Fruit fly (Drosophila melanogaster): Measurements from ENCODE around the gene Dhc1.

Gene Dhc1

DNA sequence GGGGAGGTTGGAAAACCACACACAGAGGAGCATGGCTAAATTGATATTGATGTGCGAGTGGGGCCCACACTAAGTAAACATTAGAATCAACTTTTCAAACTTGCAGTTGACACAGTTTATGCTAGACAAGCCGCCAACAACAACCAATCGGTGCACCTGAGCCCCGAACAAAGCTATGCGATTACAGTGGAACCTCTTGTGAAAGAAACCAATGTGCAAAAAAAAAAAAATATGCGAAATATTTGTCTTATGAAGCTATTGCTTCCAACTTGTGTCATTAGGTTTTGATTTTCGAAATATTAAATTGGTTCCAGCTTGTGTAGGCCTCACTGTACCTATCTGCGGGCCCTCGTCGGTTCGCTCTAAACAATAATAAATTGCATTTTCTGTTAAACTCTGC is 56.1 kb downstream of the Dhc1 start:
- no peak for TF ChIP-seq EcR (GFP tag; optimal IDR thresholded peaks at IDR 0.05)
- no peak for TF ChIP-seq usp (GFP tag; optimal IDR thresholded peaks at IDR 0.05)
- no peak for TF ChIP-seq CG8478 (optimal IDR thresholded peaks at IDR 0.05)
- TF ChIP-seq pan (optimal IDR thresholded peaks at IDR 0.05), result no peak
- TF ChIP-seq Dll (optimal IDR thresholded peaks at IDR 0.05), result no peak
- no peak for TF ChIP-seq psq (optimal IDR thresholded peaks at IDR 0.05)

DNA sequence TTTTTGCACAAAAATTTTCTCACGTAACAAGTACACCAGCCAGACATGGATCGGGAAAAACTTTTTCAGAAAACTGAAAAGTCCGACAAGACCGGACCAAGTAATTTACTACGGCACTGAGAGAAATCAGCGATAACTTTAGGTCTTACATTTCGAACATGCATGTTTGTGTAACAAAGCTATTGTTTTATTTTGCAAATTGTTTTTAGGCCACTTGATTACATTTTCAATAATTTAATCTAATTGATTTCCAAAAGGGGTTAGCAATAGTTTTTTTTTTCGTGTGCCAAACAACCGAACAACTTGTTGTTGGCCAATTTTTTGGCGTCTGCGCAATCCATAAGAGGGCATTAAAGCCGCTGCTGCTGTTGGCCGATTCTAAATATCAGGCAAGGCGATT is 61.3 kb downstream of the Dhc1 start:
- TF ChIP-seq EcR (GFP tag; optimal IDR thresholded peaks at IDR 0.05) (no peak), psq (optimal IDR thresholded peaks at IDR 0.05) (no peak), CG8478 (optimal IDR thresholded peaks at IDR 0.05) (no peak), Dll (optimal IDR thresholded peaks at IDR 0.05) (no peak), pan (optimal IDR thresholded peaks at IDR 0.05) (no peak), usp (GFP tag; optimal IDR thresholded peaks at IDR 0.05) (no peak)

DNA sequence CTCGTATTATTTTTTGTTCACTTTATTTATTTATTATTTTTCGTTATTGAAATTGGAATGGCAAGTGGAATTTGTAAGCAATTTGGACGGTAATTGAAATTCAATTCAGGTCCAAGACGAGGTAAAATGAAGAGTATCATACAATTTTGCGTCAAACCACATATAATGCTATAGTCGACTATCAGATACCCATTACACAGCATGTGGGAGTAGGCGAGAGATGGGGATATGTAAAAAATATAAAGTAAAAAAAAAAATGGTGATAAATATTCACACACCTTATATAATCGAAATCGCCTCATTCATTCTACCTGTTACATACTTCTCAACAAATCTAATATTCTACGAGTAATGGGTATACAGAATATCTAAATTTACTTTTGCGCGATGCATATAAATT is 62.2 kb downstream of the Dhc1 start:
- TF ChIP-seq Dll (optimal IDR thresholded peaks at IDR 0.05), result no peak
- TF ChIP-seq usp (GFP tag; optimal IDR thresholded peaks at IDR 0.05), result no peak

DNA sequence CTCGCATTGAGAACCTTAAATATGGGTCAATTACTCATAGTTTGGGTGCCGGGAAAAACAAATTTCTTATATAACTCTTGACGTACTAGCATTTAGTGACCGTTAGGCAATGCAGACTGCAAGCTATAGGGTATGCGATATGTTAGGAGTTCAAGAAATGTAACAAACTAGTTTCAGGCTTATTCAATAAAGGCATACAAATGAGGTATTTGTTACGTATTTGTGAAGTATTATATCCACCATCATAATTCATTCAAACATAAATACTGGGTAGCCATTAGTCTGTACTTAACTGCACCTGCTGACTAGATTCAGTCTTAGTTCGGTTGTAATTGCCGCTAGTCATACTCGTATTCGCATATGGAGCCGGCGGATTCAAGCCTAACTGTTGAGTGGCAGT is 66.2 kb downstream of the Dhc1 start:
- TF ChIP-seq CG8478 (optimal IDR thresholded peaks at IDR 0.05) (no peak), psq (optimal IDR thresholded peaks at IDR 0.05) (no peak), usp (GFP tag; optimal IDR thresholded peaks at IDR 0.05) (no peak), EcR (GFP tag; optimal IDR thresholded peaks at IDR 0.05) (no peak), Dll (optimal IDR thresholded peaks at IDR 0.05) (no peak), pan (optimal IDR thresholded peaks at IDR 0.05) (no peak)

DNA sequence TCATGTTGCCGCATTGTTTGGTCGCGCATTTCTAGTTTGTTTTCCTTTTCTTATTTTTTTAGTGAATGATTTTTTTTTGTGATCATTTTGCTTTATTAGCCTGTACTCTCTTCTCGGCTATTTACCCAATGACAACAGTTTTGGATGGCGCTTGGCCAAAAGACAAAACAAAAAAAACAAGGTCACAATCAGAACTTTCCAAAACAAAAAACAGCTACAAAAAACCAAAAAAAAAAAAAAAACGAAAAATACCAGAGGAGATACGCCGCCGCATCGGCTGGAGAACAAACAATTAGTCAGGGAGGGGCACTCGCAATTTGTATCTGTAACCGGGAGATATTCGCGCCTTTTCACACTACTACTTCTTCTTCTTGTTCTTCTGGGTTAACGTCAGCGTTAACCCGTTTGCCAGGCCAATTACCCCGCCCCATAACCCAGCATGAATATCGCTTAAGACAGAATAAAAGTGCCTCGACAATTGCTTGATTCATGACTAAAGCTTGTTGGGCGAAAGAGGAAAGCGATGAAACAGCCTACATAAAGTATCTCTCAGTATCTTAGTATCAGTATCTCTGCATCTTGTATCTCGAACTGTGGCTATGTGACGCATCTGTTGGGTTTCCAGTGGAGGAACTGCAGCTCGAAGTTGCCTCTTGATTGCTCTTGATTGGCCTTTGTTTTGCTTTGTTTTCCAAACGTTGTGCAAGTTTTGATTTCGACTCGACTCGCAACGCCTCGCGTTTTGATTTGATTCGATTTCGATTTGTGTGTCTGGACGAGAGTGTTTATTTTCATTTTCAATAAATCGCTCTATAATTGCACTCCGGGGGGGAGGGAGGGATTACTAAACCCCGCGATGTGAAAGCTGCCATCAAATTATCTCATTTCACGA is 67.3 kb downstream of the Dhc1 start:
- TF ChIP-seq CG8478 (optimal IDR thresholded peaks at IDR 0.05) (no peak), usp (GFP tag; optimal IDR thresholded peaks at IDR 0.05) (no peak), pan (optimal IDR thresholded peaks at IDR 0.05) (no peak), Dll (optimal IDR thresholded peaks at IDR 0.05) (no peak)

DNA sequence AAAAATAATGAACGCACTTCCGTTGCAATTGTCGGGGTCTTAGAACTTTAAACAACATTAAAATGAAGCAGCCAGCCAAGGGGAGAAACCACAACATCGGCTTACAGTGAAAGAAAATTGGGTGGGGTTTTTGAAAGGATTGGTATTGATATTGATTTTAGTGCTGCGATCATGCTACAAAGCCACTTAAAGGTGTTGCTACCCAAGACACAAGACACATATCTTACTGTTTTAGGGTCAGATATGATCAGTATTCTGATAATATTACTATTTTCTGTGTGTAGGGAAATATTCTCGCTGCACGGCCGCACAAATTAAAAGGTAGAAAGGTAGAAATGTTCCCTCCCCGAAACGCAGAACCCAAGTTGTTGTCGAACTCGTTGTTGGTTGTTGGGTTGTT is 69.4 kb downstream of the Dhc1 start:
- no peak for TF ChIP-seq Dll (optimal IDR thresholded peaks at IDR 0.05)
- no peak for TF ChIP-seq psq (optimal IDR thresholded peaks at IDR 0.05)
- no peak for TF ChIP-seq EcR (GFP tag; optimal IDR thresholded peaks at IDR 0.05)
- no peak for TF ChIP-seq usp (GFP tag; optimal IDR thresholded peaks at IDR 0.05)
- TF ChIP-seq pan (optimal IDR thresholded peaks at IDR 0.05), result no peak
- no peak for TF ChIP-seq CG8478 (optimal IDR thresholded peaks at IDR 0.05)

DNA sequence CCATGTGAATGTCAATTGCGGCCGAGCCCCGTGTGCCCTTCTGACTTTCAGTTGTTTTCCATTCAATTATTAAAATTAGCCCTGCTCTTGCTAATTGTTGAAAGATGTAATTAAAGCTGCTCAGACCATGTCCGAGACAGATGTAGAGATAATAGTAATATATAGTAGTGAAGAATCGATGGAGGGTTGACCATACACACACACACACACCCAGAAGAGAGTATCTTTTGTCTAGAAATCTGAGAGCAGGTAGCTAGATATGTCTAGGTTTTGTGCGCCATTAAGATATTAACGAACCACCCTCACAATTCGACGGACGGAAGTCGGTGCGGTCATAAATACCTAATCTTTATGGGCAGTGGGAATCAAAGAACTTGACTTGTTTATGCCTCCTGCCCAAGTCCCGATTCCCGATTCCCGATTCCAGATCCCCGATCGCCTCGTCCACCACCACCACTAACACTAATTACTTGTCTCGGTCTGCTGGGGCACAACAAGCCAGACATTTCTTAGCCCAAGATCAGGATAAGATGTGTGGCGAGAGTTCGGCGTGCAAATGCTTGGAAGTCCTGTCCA is 69.9 kb downstream of the Dhc1 start:
- TF ChIP-seq psq (optimal IDR thresholded peaks at IDR 0.05), result no peak
- TF ChIP-seq EcR (GFP tag; optimal IDR thresholded peaks at IDR 0.05), result no peak
- TF ChIP-seq CG8478 (optimal IDR thresholded peaks at IDR 0.05), result no peak
- TF ChIP-seq usp (GFP tag; optimal IDR thresholded peaks at IDR 0.05), result no peak
- TF ChIP-seq Dll (optimal IDR thresholded peaks at IDR 0.05), result no peak
- TF ChIP-seq pan (optimal IDR thresholded peaks at IDR 0.05), result no peak

DNA sequence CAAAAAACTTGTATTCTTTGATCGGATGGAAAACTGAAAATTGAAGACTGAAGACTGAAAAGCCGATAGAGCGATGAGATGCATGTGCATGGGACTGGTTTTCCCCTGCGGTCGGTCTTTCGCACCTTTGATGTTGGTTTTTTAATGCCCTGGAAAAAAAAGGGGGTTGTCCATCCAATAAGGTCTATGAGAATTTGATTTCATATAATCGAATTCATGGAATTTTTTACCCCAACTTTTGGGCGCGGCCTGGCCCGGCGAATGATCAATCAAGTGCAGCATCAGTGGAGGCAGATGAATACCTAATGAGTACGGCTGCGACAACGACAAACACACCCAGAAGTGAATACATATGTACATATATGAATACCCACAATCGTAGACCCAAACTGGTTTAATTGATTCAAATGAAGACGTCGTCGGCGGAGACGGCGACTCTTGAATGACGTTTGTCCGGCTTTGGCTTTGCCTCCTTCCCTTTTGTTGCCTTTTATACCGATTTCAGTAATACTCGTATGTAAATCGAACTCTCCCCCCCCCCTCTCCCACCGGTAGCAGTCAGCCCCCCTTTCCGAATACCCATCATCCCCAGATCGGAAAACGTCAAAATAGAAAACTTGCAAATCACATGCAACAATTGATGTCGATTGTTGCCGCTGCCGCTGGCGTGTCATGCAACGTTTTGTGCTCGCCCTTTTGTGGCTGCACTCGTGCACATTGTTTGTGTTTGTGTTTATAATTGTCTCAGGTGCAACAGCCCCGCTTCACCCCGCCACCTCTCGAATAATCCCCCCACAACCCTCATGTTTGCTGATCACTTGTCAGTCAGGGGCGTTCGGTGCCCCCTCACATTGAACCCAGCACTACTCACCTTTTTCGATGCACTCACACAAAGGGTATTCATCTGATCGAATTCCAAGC is 71.2 kb downstream of the Dhc1 start:
- TF ChIP-seq CG8478 (optimal IDR thresholded peaks at IDR 0.05) (no peak), Dll (optimal IDR thresholded peaks at IDR 0.05) (no peak), pan (optimal IDR thresholded peaks at IDR 0.05) (no peak), psq (optimal IDR thresholded peaks at IDR 0.05) (no peak), EcR (GFP tag; optimal IDR thresholded peaks at IDR 0.05) (no peak), usp (GFP tag; optimal IDR thresholded peaks at IDR 0.05) (no peak)

DNA sequence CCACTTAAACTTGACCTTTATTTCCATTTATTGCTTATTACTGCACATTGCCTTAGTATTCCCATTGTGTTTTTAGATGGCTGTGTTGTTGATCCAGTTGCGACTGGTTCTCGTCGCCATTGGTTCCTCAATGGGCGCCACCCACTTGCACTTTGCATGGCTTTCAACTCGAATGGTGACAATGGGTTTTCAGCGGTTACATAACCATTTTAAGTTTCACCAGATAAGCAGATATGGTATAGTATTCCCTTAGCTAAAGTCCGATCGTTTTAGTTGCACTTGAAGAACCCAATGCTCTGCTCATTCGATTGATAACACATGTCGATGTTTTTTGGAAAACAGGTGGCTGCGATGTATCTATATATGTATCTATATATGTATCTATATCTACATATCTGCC is 72.5 kb downstream of the Dhc1 start:
- no peak for TF ChIP-seq psq (optimal IDR thresholded peaks at IDR 0.05)
- no peak for TF ChIP-seq CG8478 (optimal IDR thresholded peaks at IDR 0.05)
- no peak for TF ChIP-seq EcR (GFP tag; optimal IDR thresholded peaks at IDR 0.05)
- TF ChIP-seq pan (optimal IDR thresholded peaks at IDR 0.05), result no peak
- TF ChIP-seq usp (GFP tag; optimal IDR thresholded peaks at IDR 0.05), result no peak
- TF ChIP-seq Dll (optimal IDR thresholded peaks at IDR 0.05), result no peak
